Fruit fly (Drosophila melanogaster) whole organism, pupa: Measurements from ENCODE around the gene mats.

Source experiments
- CG10348 ChIP-seq: fragments of 200-800 bp; sonication (Bioruptor generic); IDR thresholded peaks from 2 replicates; pipeline ENCODE4 v1.3.6; 2022; ENCODE audit warnings: missing biosample characterization, missing genetic modification characterization
- CG12605 ChIP-seq: fragments of 200-800 bp; sonication (Bioruptor generic); IDR thresholded peaks from 2 replicates; pipeline ENCODE4 v1.3.6; 2022; ENCODE audit warnings: missing biosample characterization, missing genetic modification characterization
- CG13204 ChIP-seq: fragments of 200-800 bp; sonication (Bioruptor generic); optimal IDR thresholded peaks from 2 replicates; lab custom pipeline; 2018; ENCODE audit warnings: missing biosample characterization, mild to moderate bottlenecking, missing genetic modification characterization, moderate library complexity
- CG14655 ChIP-seq: fragments of 200-800 bp; sonication (Bioruptor generic); optimal IDR thresholded peaks from 3 replicates; lab custom pipeline; 2017; ENCODE audit warnings: mild to moderate bottlenecking, missing biosample characterization, missing genetic modification reagents, missing genetic modification characterization
- CG15710 ChIP-seq: fragments of 200-800 bp; sonication (Bioruptor generic); optimal IDR thresholded peaks from 2 replicates; lab custom pipeline; 2018; ENCODE audit warnings: missing biosample characterization, mild to moderate bottlenecking, missing genetic modification characterization, moderate library complexity
- CG17806 ChIP-seq: fragments of 200-800 bp; sonication (Bioruptor generic); optimal IDR thresholded peaks from 2 replicates; lab custom pipeline; 2018; ENCODE audit warnings: missing biosample characterization, mild to moderate bottlenecking, missing genetic modification characterization, moderate library complexity
- CG32121 ChIP-seq: fragments of 200-800 bp; sonication (Bioruptor generic); IDR thresholded peaks from 2 replicates; pipeline ENCODE4 v1.3.6; 2022; ENCODE audit warnings: missing biosample characterization, missing genetic modification characterization
- CG34367 ChIP-seq: fragments of 200-800 bp; sonication (Bioruptor generic); optimal IDR thresholded peaks from 2 replicates; lab custom pipeline; 2018; ENCODE audit warnings: missing biosample characterization, mild to moderate bottlenecking, missing genetic modification characterization
- CG4496 ChIP-seq: fragments of 200-800 bp; sonication (Bioruptor generic); IDR thresholded peaks from 3 replicates; pipeline ENCODE4 v1.3.6; 2022; ENCODE audit warnings: missing biosample characterization, missing genetic modification characterization
- CG8159 ChIP-seq: fragments of 200-800 bp; sonication (Bioruptor generic); optimal IDR thresholded peaks from 3 replicates; lab custom pipeline; 2018; ENCODE audit warnings: missing biosample characterization, mild to moderate bottlenecking, missing genetic modification characterization, moderate library complexity
- CG8301 ChIP-seq: fragments of 200-800 bp; sonication (Bioruptor generic); optimal IDR thresholded peaks from 2 replicates; lab custom pipeline; 2018; ENCODE audit warnings: missing biosample characterization, mild to moderate bottlenecking, missing genetic modification characterization
- CG9948 ChIP-seq: fragments of 200-800 bp; sonication (Bioruptor generic); optimal IDR thresholded peaks from 2 replicates; lab custom pipeline; 2018; ENCODE audit warnings: missing biosample characterization, mild to moderate bottlenecking, missing genetic modification characterization, moderate library complexity
- D1 ChIP-seq: fragments of 200-800 bp; sonication (Bioruptor generic); optimal IDR thresholded peaks from 2 replicates; lab custom pipeline; 2018; ENCODE audit warnings: missing biosample characterization, mild to moderate bottlenecking, missing genetic modification characterization, moderate library complexity
- EcR ChIP-seq: fragments of 200-800 bp; sonication (Bioruptor generic); optimal IDR thresholded peaks from 3 replicates; lab custom pipeline; 2019; ENCODE audit warnings: missing biosample characterization, missing genetic modification characterization, mild to moderate bottlenecking, moderate library complexity, missing genetic modification reagents
- Ets98B ChIP-seq: fragments of 200-800 bp; sonication (Bioruptor generic); IDR thresholded peaks from 2 replicates; pipeline ENCODE4 v1.3.6; 2022; ENCODE audit warnings: missing biosample characterization, missing genetic modification characterization
- Pif1A ChIP-seq: fragments of 200-800 bp; sonication (Bioruptor generic); optimal IDR thresholded peaks from 3 replicates; lab custom pipeline; 2016; ENCODE audit warnings: missing biosample characterization, missing genetic modification characterization
- Pif1B ChIP-seq: fragments of 200-800 bp; sonication (Bioruptor generic); optimal IDR thresholded peaks from 3 replicates; lab custom pipeline; 2016; ENCODE audit warnings: missing biosample characterization, missing genetic modification characterization
- Snoo ChIP-seq: fragments of 200-800 bp; sonication (Bioruptor generic); optimal IDR thresholded peaks from 3 replicates; lab custom pipeline; 2017; ENCODE audit warnings: missing biosample characterization, mild to moderate bottlenecking, missing genetic modification characterization, inconsistent platforms
- fd96Ca ChIP-seq: fragments of 200-800 bp; sonication (Bioruptor generic); IDR thresholded peaks from 3 replicates; pipeline ENCODE4 v1.3.6; 2022; ENCODE audit warnings: missing biosample characterization, missing genetic modification characterization
- gl ChIP-seq: fragments of 200-800 bp; sonication (Bioruptor generic); optimal IDR thresholded peaks from 2 replicates; lab custom pipeline; 2018; ENCODE audit warnings: missing biosample characterization, mild to moderate bottlenecking, missing genetic modification characterization
- rn ChIP-seq: fragments of 200-800 bp; sonication (Bioruptor generic); IDR thresholded peaks from 2 replicates; pipeline ENCODE4 v1.3.6; 2022; ENCODE audit warnings: missing biosample characterization, missing genetic modification characterization

Gene mats

dm6 chr3R:22400246-22400645, 20.7 kb upstream of the mats start:
- no peak for TF ChIP-seq CG13204 (GFP tag; lab: Kevin White, UChicago)
- TF ChIP-seq CG32121 (GFP tag; lab: Robert Waterston, UW) = peak; percentile 57; the same call in 1 of the 2 replicates
- TF ChIP-seq CG14655 = peak; percentile 85
- no peak for TF ChIP-seq D1 (tag; lab: Kevin White, UChicago)
- TF ChIP-seq CG17806 (tag; lab: Kevin White, UChicago) = no peak
- TF ChIP-seq CG10348 (GFP tag; lab: Robert Waterston, UW) = no peak
- peak; percentile 85 for TF ChIP-seq CG8301
- TF ChIP-seq CG34367 (tag; lab: Kevin White, UChicago) = no peak
- no peak for TF ChIP-seq gl (tag; lab: Kevin White, UChicago)
- TF ChIP-seq CG12605 (GFP tag; lab: Robert Waterston, UW) = no peak
- TF ChIP-seq Pif1B (GFP tag; lab: Kevin White, UChicago) = peak; percentile 43
- TF ChIP-seq Pif1A (GFP tag; lab: Kevin White, UChicago) = peak; percentile 61
- TF ChIP-seq CG15710 (tag; lab: Kevin White, UChicago) = no peak
- peak; percentile 54 for TF ChIP-seq CG9948
- no peak for TF ChIP-seq EcR
- TF ChIP-seq CG4496 (GFP tag; lab: Robert Waterston, UW) = peak; percentile 79; the same call in 2 of the 3 replicates
- TF ChIP-seq rn (GFP tag; lab: Robert Waterston, UW) = no peak
- TF ChIP-seq CG8159 (tag; lab: Kevin White, UChicago) = peak; percentile 23
- TF ChIP-seq fd96Ca (GFP tag; lab: Robert Waterston, UW) = no peak
- peak; percentile 69 for TF ChIP-seq Ets98B (GFP tag; lab: Robert Waterston, UW)
- TF ChIP-seq Snoo = no peak

- no peak for TF ChIP-seq CG12605 (GFP tag; lab: Robert Waterston, UW)
- TF ChIP-seq CG32121 (GFP tag; lab: Robert Waterston, UW) = no peak
Measured at dm6 chr3R:22402355-22402754, 18.6 kb upstream of the mats start, which contains the start of gene CG13856. Gene CG13856, plus strand, starts transcription at chr3R:22402655.

dm6 chr3R:22405639-22406038, 15.3 kb upstream of the mats start, which contains the start of gene CG13855:
Gene CG13855, plus strand, starts transcription at chr3R:22405939.
- TF ChIP-seq CG15710 (tag; lab: Kevin White, UChicago) (no peak), D1 (tag; lab: Kevin White, UChicago) (no peak), CG9948 (no peak), CG17806 (tag; lab: Kevin White, UChicago) (no peak), CG32121 (GFP tag; lab: Robert Waterston, UW) (no peak), fd96Ca (GFP tag; lab: Robert Waterston, UW) (no peak), gl (tag; lab: Kevin White, UChicago) (no peak), CG8159 (tag; lab: Kevin White, UChicago) (no peak), Pif1B (GFP tag; lab: Kevin White, UChicago) (no peak), Pif1A (GFP tag; lab: Kevin White, UChicago) (no peak), Snoo (no peak), rn (GFP tag; lab: Robert Waterston, UW) (no peak), CG8301 (no peak), CG4496 (GFP tag; lab: Robert Waterston, UW) (no peak), CG12605 (GFP tag; lab: Robert Waterston, UW) (no peak), EcR (no peak), CG34367 (tag; lab: Kevin White, UChicago) (no peak), CG13204 (GFP tag; lab: Kevin White, UChicago) (no peak), CG14655 (no peak)

dm6 chr3R:22410537-22411360, 10.2 kb upstream of the mats start, which contains the start of the genes CG13850 and lqfR:
Gene CG13850, minus strand, starts transcription at chr3R:22410915.
Gene lqfR, plus strand, starts transcription at chr3R:22411301.
- TF ChIP-seq CG4496 (GFP tag; lab: Robert Waterston, UW) = no peak
- peak; percentile 64 for TF ChIP-seq CG15710 (tag; lab: Kevin White, UChicago)
- peak; percentile 62 for TF ChIP-seq CG8159 (tag; lab: Kevin White, UChicago)
- peak; percentile 70 for TF ChIP-seq fd96Ca (GFP tag; lab: Robert Waterston, UW)
- TF ChIP-seq CG9948 = peak; percentile 35
- no peak for TF ChIP-seq CG13204 (GFP tag; lab: Kevin White, UChicago)
- 0 out of 2 replicates have a peak, but pooled peaks have one; percentile 14 for TF ChIP-seq CG10348 (GFP tag; lab: Robert Waterston, UW)
- no peak for TF ChIP-seq gl (tag; lab: Kevin White, UChicago)
- TF ChIP-seq Snoo = peak; percentile 70
- peak; percentile 45; the same call in 1 of the 2 replicates for TF ChIP-seq CG32121 (GFP tag; lab: Robert Waterston, UW)
- no peak for TF ChIP-seq EcR
- peak; percentile 14 for TF ChIP-seq Pif1B (GFP tag; lab: Kevin White, UChicago)
- TF ChIP-seq rn (GFP tag; lab: Robert Waterston, UW) = 0 out of 2 replicates have a peak, but pooled peaks have one; percentile 9
- TF ChIP-seq CG17806 (tag; lab: Kevin White, UChicago) = peak; percentile 20

- TF ChIP-seq CG13204 (GFP tag; lab: Kevin White, UChicago) (no peak), CG15710 (tag; lab: Kevin White, UChicago) (no peak), Ets98B (GFP tag; lab: Robert Waterston, UW) (no peak)
Measured at dm6 chr3R:22411879-22412587, 8.9 kb upstream of the mats start.
